Worm (Caenorhabditis elegans) whole organism, L4/young adult: ENCODE data around the gene C04B4.2.
"Not testable (repeated sequence)": the region's sequence is repeated elsewhere in the genome, so short reads cannot be mapped to it uniquely, and the experiment has no call there.

ENCODE experiments used
- W03F9.2 ChIP-seq: fragments of 150-350 bp; optimal IDR thresholded peaks from 2 replicates; lab custom pipeline; 2014; ENCODE audit warnings: missing biosample characterization, missing genetic modification characterization
- dao-5 ChIP-seq: sonication (generic microtip); optimal IDR thresholded peaks from 2 replicates; lab custom pipeline; 2016; ENCODE audit warnings: missing genotype, missing genetic modification characterization, moderate library complexity, missing compliant biosample characterization

- TF ChIP-seq W03F9.2; dao-5 (tag; lab: Kevin White, UChicago): not testable (repeated sequence)
These were observed 25.0 kb downstream of the C04B4.2 start, which contains the start of gene F17A2.16 for ce11 chrX:12308045-12308499.
